Worm (Caenorhabditis elegans) whole organism, L2 larva: ENCODE measurements around the gene ent-1.

Source experiments
- C34F6.9 ChIP-seq: fragments of 150-350 bp; optimal IDR thresholded peaks from 2 replicates; lab custom pipeline; 2014; ENCODE audit warnings: missing biosample characterization, missing genetic modification characterization
- R02D3.7 ChIP-seq: fragments of 150-350 bp; optimal IDR thresholded peaks from 2 replicates; lab custom pipeline; 2014; ENCODE audit warnings: missing biosample characterization, missing genetic modification characterization
- alr-1 ChIP-seq: fragments of 150-350 bp; optimal IDR thresholded peaks from 2 replicates; lab custom pipeline; 2014; ENCODE audit warnings: missing biosample characterization, missing genetic modification characterization
- ama-1 ChIP-seq: fragments of 150-350 bp; optimal IDR thresholded peaks from 2 replicates; lab custom pipeline; 2018; ENCODE audit warnings: inconsistent platforms
- blmp-1 ChIP-seq: sonication (generic microtip); optimal IDR thresholded peaks from 2 replicates; lab custom pipeline; 2017; ENCODE audit warnings: missing genetic modification characterization, mild to moderate bottlenecking, missing compliant biosample characterization, antibody characterized with exemption, moderate library complexity; ENCODE audit not compliant: insufficient read depth
- ceh-16 ChIP-seq: fragments of 150-350 bp; optimal IDR thresholded peaks from 2 replicates; lab custom pipeline; 2014; ENCODE audit warnings: missing biosample characterization, missing genetic modification characterization
- ceh-82 ChIP-seq: fragments of 150-350 bp; optimal IDR thresholded peaks from 2 replicates; lab custom pipeline; 2014; ENCODE audit warnings: missing biosample characterization, missing genetic modification characterization
- crh-2 ChIP-seq: sonication (generic microtip); optimal IDR thresholded peaks from 2 replicates; lab custom pipeline; 2017; ENCODE audit warnings: missing biosample characterization, missing genetic modification characterization
- dmd-4 ChIP-seq: sonication (generic microtip); optimal IDR thresholded peaks from 2 replicates; lab custom pipeline; 2017; ENCODE audit warnings: missing biosample characterization, missing genetic modification characterization
- egl-27 ChIP-seq: sonication (generic microtip); optimal IDR thresholded peaks from 3 replicates; lab custom pipeline; 2017; ENCODE audit warnings: missing biosample characterization, missing genetic modification reagents, missing genetic modification characterization
- elt-1 ChIP-seq: fragments of 150-350 bp; optimal IDR thresholded peaks from 2 replicates; lab custom pipeline; 2014; ENCODE audit warnings: missing biosample characterization, missing genetic modification characterization
- elt-3 ChIP-seq: sonication (generic microtip); optimal IDR thresholded peaks from 2 replicates; lab custom pipeline; 2017; ENCODE audit warnings: missing biosample characterization, missing genetic modification characterization
- fos-1 ChIP-seq: fragments of 150-350 bp; optimal IDR thresholded peaks from 2 replicates; lab custom pipeline; 2014; ENCODE audit warnings: missing biosample characterization, missing genetic modification characterization
- gmeb-1 ChIP-seq: fragments of 150-350 bp; optimal IDR thresholded peaks from 2 replicates; lab custom pipeline; 2014; ENCODE audit warnings: missing biosample characterization, missing genetic modification characterization
- lin-11 ChIP-seq: fragments of 150-350 bp; sonication (generic microtip); optimal IDR thresholded peaks from 2 replicates; lab custom pipeline; 2014; ENCODE audit warnings: missing biosample characterization, missing genetic modification characterization, inconsistent platforms, mixed read lengths
- lin-13 ChIP-seq: fragments of 150-350 bp; optimal IDR thresholded peaks from 2 replicates; lab custom pipeline; 2014; ENCODE audit warnings: missing biosample characterization, missing genetic modification reagents, missing genetic modification characterization
- lin-39 ChIP-seq: fragments of 150-350 bp; optimal IDR thresholded peaks from 2 replicates; lab custom pipeline; 2014; ENCODE audit warnings: missing biosample characterization, missing genetic modification reagents, missing genetic modification characterization
- lsy-2 ChIP-seq, 2 experiments: fragments of 150-350 bp in 1 of 2; sonication (generic microtip) in 1 of 2; optimal IDR thresholded peaks; 2 replicates each; lab custom pipeline; 2014 to 2017; ENCODE audit warnings: missing biosample characterization in 2 of 2, missing genetic modification characterization in 2 of 2
- mab-5 ChIP-seq: fragments of 150-350 bp; optimal IDR thresholded peaks from 2 replicates; lab custom pipeline; 2014; ENCODE audit warnings: missing biosample characterization, missing genetic modification characterization
- mbf-1 ChIP-seq: sonication (generic microtip); optimal IDR thresholded peaks from 2 replicates; lab custom pipeline; 2017; ENCODE audit warnings: missing biosample characterization, missing genetic modification characterization
- nhr-10 ChIP-seq: sonication (generic microtip); optimal IDR thresholded peaks from 2 replicates; lab custom pipeline; 2017; ENCODE audit warnings: missing biosample characterization, missing genetic modification characterization
- nhr-11 ChIP-seq: fragments of 150-350 bp; optimal IDR thresholded peaks from 2 replicates; lab custom pipeline; 2014; ENCODE audit warnings: missing biosample characterization, missing genetic modification characterization
- nhr-21 ChIP-seq: fragments of 150-350 bp; optimal IDR thresholded peaks from 2 replicates; lab custom pipeline; 2014; ENCODE audit warnings: missing biosample characterization, missing genetic modification characterization
- nhr-237 ChIP-seq: fragments of 150-350 bp; optimal IDR thresholded peaks from 2 replicates; lab custom pipeline; 2014; ENCODE audit warnings: missing biosample characterization, missing genetic modification characterization
- nhr-25 ChIP-seq: fragments of 150-350 bp; sonication (generic microtip); optimal IDR thresholded peaks from 3 replicates; lab custom pipeline; 2014; ENCODE audit warnings: missing biosample characterization, missing genetic modification characterization
- sem-4 ChIP-seq: fragments of 150-350 bp; optimal IDR thresholded peaks from 2 replicates; lab custom pipeline; 2014; ENCODE audit warnings: missing biosample characterization, missing genetic modification reagents, missing genetic modification characterization
- skn-1 ChIP-seq: sonication (generic microtip); optimal IDR thresholded peaks from 2 replicates; lab custom pipeline; 2017; ENCODE audit warnings: missing biosample characterization, missing genetic modification characterization
- sma-3 ChIP-seq: sonication (generic microtip); optimal IDR thresholded peaks from 2 replicates; lab custom pipeline; 2016; ENCODE audit warnings: missing genetic modification reagents, missing genetic modification characterization, missing compliant biosample characterization
- sma-9 ChIP-seq, 2 experiments: fragments of 150-350 bp in 1 of 2; sonication (generic microtip) in 1 of 2; optimal IDR thresholded peaks; 2 replicates each; lab custom pipeline; 2014 to 2016; ENCODE audit warnings: missing genetic modification characterization in 2 of 2, mild to moderate bottlenecking in 1 of 2, missing biosample characterization in 1 of 2, missing compliant biosample characterization in 1 of 2, missing genetic modification reagents in 1 of 2, moderate library complexity in 1 of 2
- unc-55 ChIP-seq: fragments of 150-350 bp; sonication (generic microtip); optimal IDR thresholded peaks from 3 replicates; lab custom pipeline; 2014; ENCODE audit warnings: missing biosample characterization, missing genetic modification reagents, missing genetic modification characterization
- zag-1 ChIP-seq: fragments of 150-350 bp; optimal IDR thresholded peaks from 2 replicates; lab custom pipeline; 2014; ENCODE audit warnings: missing biosample characterization, missing genetic modification characterization
- ztf-11 ChIP-seq: sonication (generic microtip); optimal IDR thresholded peaks from 2 replicates; lab custom pipeline; 2017; ENCODE audit warnings: missing biosample characterization, missing genetic modification characterization

ent-1 gene

ce11 chrIV:11655370-11655769 is at the start of gene ent-1:
Gene ent-1, minus strand, starts transcription at chrIV:11655470.
- TF ChIP-seq lsy-2 (tag; optimal IDR thresholded peaks at IDR 0.05; lab: Kevin White, UChicago): peak in 1 of 2 experiments; percentile 4
- TF ChIP-seq ztf-11 (tag; lab: Kevin White, UChicago): no peak
- no peak for TF ChIP-seq nhr-25 (tag; lab: Kevin White, UChicago)
- TF ChIP-seq zag-1: no peak

- TF ChIP-seq sma-3 (GFP tag; lab: Kevin White, UChicago) (no peak), crh-2 (no peak)
- TF ChIP-seq, all 48 proteins: peak for 0
Measured at ce11 chrIV:11703685-11704296, 48.5 kb upstream of the ent-1 start, which contains the start of the genes T22B3.3 and alg-3. Gene T22B3.3, minus strand, starts transcription at chrIV:11703785. Gene alg-3, plus strand, starts transcription at chrIV:11704246.

DNA sequence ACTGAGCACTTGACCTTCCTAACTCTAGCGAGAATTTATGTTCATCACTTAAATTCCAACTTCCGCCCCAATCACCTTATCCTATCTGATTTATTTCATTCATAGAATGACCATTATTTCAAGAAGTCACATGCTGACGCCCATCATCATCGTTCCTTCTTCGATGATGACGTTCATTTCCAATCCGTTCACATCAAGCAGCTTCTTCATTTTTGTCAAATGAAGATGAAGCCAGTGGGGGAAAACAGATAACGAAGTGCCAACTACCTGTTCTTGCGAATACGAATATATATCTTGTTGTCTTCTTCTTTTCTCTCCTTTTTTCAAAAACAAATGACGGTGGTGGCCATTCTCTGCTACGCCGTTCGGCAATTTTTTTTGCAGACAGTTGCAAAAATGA is 46.6 kb upstream of the ent-1 start:
- peak; percentile 66 for TF ChIP-seq nhr-21 (tag; lab: Kevin White, UChicago)
- no peak for TF ChIP-seq unc-55
- no peak for TF ChIP-seq nhr-11 (tag; lab: Kevin White, UChicago)
- no peak for TF ChIP-seq ceh-82
- TF ChIP-seq lsy-2 (tag; optimal IDR thresholded peaks at IDR 0.05; lab: Kevin White, UChicago): no peak
- no peak for TF ChIP-seq gmeb-1 (tag; lab: Kevin White, UChicago)
- TF ChIP-seq mbf-1: no peak
- TF ChIP-seq alr-1 (tag; lab: Kevin White, UChicago): no peak

DNA sequence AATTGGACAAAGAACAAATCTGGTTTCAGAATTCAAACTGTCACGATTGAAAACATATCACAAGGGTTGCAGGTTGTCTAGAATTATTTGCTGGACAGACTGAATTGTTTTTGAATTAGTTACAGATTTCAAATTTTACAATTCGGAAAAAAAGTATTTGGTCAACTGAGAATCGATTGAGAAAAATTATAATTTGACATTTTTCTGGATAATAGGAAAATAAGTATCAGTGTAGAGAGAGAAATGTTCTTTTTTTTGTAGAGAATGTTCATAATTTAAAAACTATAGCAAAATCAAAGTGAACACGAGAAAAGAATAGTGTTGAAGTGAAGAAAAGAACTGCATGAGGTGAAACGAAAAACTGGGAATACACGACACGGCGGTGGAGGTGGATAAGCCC is 45.5 kb upstream of the ent-1 start, which contains the start of gene dpy-20:
Gene dpy-20, minus strand, starts transcription at position 101 of the 400 bp plus-strand sequence.
- TF ChIP-seq nhr-10 (tag; lab: Kevin White, UChicago): no peak
- TF ChIP-seq lin-13 (GFP tag; lab: Kevin White, UChicago): no peak
- TF ChIP-seq R02D3.7 (tag; lab: Kevin White, UChicago): no peak
- no peak for TF ChIP-seq nhr-237
- no peak for TF ChIP-seq gmeb-1 (tag; lab: Kevin White, UChicago)
- no peak for TF ChIP-seq skn-1 (tag; lab: Kevin White, UChicago)
- TF ChIP-seq lin-11 (tag; lab: Kevin White, UChicago): no peak
- TF ChIP-seq dmd-4: no peak
- no peak for TF ChIP-seq lin-39 (tag; lab: Kevin White, UChicago)
- no peak for TF ChIP-seq zag-1
- no peak for TF ChIP-seq elt-3
- TF ChIP-seq blmp-1 (tag; lab: Kevin White, UChicago): no peak
- no peak for TF ChIP-seq nhr-11 (tag; lab: Kevin White, UChicago)

DNA sequence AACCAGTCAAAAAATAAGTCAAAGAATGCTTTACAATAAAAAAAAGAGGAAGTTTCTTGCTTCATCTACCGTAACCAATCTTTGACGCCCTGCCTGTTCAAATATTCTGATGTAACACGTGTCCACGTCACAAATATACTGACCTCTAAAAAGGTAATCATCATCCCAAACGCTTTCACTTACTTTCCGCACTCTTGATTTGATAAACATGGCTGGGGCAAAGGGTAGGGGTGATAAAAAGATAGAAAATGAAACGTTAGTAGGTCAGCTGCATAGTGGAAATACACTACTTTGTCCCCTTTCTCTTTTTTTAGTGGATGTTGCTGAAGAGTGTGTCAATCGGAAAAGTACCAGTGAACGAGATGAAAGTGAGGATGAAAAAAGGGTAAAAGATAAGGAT is 44.8 kb upstream of the ent-1 start:
- peak; percentile 61 for TF ChIP-seq nhr-25 (tag; lab: Kevin White, UChicago)
- TF ChIP-seq blmp-1 (tag; lab: Kevin White, UChicago): peak; percentile 93
- TF ChIP-seq egl-27 (tag; lab: Kevin White, UChicago): peak; percentile 67
- TF ChIP-seq mab-5: no peak
- TF ChIP-seq nhr-11 (tag; lab: Kevin White, UChicago): no peak
- peak; percentile 24 for TF ChIP-seq sma-3 (GFP tag; lab: Kevin White, UChicago)
- no peak for TF ChIP-seq C34F6.9 (tag; lab: Kevin White, UChicago)
- TF ChIP-seq elt-1 (tag; lab: Kevin White, UChicago): no peak
- peak; percentile 35 for TF ChIP-seq crh-2
- TF ChIP-seq fos-1 (tag; lab: Kevin White, UChicago): peak; percentile 31
- TF ChIP-seq sem-4: peak; percentile 13
- TF ChIP-seq skn-1 (tag; lab: Kevin White, UChicago): no peak
- TF ChIP-seq ceh-16 (tag; lab: Kevin White, UChicago): peak; percentile 28
- TF ChIP-seq ama-1 (lab: Kevin White, UChicago): no peak
- peak; percentile 26 for TF ChIP-seq sma-9 (GFP tag; optimal IDR thresholded peaks at IDR 0.05; lab: Kevin White, UChicago)
- TF ChIP-seq sma-9 (tag; optimal IDR thresholded peaks at IDR 0.05; lab: Kevin White, UChicago): no peak
- peak; percentile 32 for TF ChIP-seq nhr-21 (tag; lab: Kevin White, UChicago)
